Fruit fly (Drosophila melanogaster) whole organism, embryonic: Measurements from ENCODE around the gene CG7173.

Source experiments
- Atf6 ChIP-seq: fragments of 200-800 bp; sonication (Bioruptor generic); IDR thresholded peaks from 2 replicates; pipeline ENCODE4 v1.3.6; 2022; ENCODE audit warnings: missing biosample characterization, missing genetic modification characterization
- BtbVII ChIP-seq: fragments of 200-800 bp; sonication (Bioruptor generic); optimal IDR thresholded peaks from 3 replicates; lab custom pipeline; 2017; ENCODE audit warnings: missing biosample characterization, mild to moderate bottlenecking, missing genetic modification characterization
- CG10209 ChIP-seq: fragments of 200-800 bp; sonication (Bioruptor generic); optimal IDR thresholded peaks from 3 replicates; lab custom pipeline; 2017; ENCODE audit warnings: missing biosample characterization, mild to moderate bottlenecking, missing genetic modification characterization, missing genetic modification reagents
- CG10274 ChIP-seq: fragments of 200-800 bp; sonication (Bioruptor generic); optimal IDR thresholded peaks from 3 replicates; lab custom pipeline; 2017; ENCODE audit warnings: missing biosample characterization, mild to moderate bottlenecking, missing genetic modification characterization
- CG10462 ChIP-seq: fragments of 200-800 bp; sonication (Bioruptor generic); optimal IDR thresholded peaks from 2 replicates; lab custom pipeline; 2016; ENCODE audit warnings: missing biosample characterization, missing genetic modification characterization
- CG10654 ChIP-seq: fragments of 200-800 bp; sonication (Bioruptor generic); optimal IDR thresholded peaks from 2 replicates; lab custom pipeline; 2016; ENCODE audit warnings: missing biosample characterization, missing genetic modification characterization
- CG13123 ChIP-seq: fragments of 200-800 bp; sonication (Bioruptor generic); optimal IDR thresholded peaks from 2 replicates; lab custom pipeline; 2016; ENCODE audit warnings: missing biosample characterization, missing genetic modification characterization
- CG13296 ChIP-seq: fragments of 200-800 bp; sonication (Bioruptor generic); optimal IDR thresholded peaks from 3 replicates; lab custom pipeline; 2018; ENCODE audit warnings: missing biosample characterization, mild to moderate bottlenecking, missing genetic modification characterization
- CG15073 ChIP-seq: fragments of 200-800 bp; sonication (Bioruptor generic); optimal IDR thresholded peaks from 2 replicates; lab custom pipeline; 2016; ENCODE audit warnings: missing biosample characterization, missing genetic modification characterization
- CG15514 ChIP-seq: fragments of 200-800 bp; sonication (Bioruptor generic); optimal IDR thresholded peaks from 3 replicates; lab custom pipeline; 2017; ENCODE audit warnings: missing biosample characterization, missing genetic modification characterization, mild to moderate bottlenecking, moderate library complexity, missing genetic modification reagents
- CG18619 ChIP-seq: fragments of 200-800 bp; sonication (Bioruptor generic); optimal IDR thresholded peaks from 3 replicates; lab custom pipeline; 2017; ENCODE audit warnings: missing biosample characterization, mild to moderate bottlenecking, missing genetic modification characterization
- CG32767 ChIP-seq: fragments of 200-800 bp; sonication (Bioruptor generic); IDR thresholded peaks from 2 replicates; pipeline ENCODE4 v1.3.6; 2022; ENCODE audit warnings: missing biosample characterization, missing genetic modification characterization
- CG34376 ChIP-seq: fragments of 200-800 bp; sonication (Bioruptor generic); optimal IDR thresholded peaks from 2 replicates; lab custom pipeline; 2018; ENCODE audit warnings: missing biosample characterization, mild to moderate bottlenecking, missing genetic modification characterization
- CG4730 ChIP-seq: fragments of 200-800 bp; sonication (Bioruptor generic); IDR thresholded peaks from 2 replicates; pipeline ENCODE4 v1.3.6; 2022; ENCODE audit warnings: missing biosample characterization, missing genetic modification characterization
- CG6175 ChIP-seq: fragments of 200-800 bp; sonication (Bioruptor generic); IDR thresholded peaks from 3 replicates; pipeline ENCODE4 v1.3.6; 2022; ENCODE audit warnings: missing biosample characterization, missing genetic modification characterization
- CG6791 ChIP-seq: fragments of 200-800 bp; sonication (Bioruptor generic); IDR thresholded peaks from 3 replicates; pipeline ENCODE4 v1.3.6; 2022; ENCODE audit warnings: missing biosample characterization, missing genetic modification characterization; ENCODE audit not compliant: partially characterized antibody
- CG6813 ChIP-seq: fragments of 200-800 bp; sonication (Bioruptor generic); optimal IDR thresholded peaks from 2 replicates; lab custom pipeline; 2017; ENCODE audit warnings: missing biosample characterization, missing genetic modification characterization, mild to moderate bottlenecking, moderate library complexity, missing genetic modification reagents
- CG7271 ChIP-seq: fragments of 200-800 bp; sonication (Bioruptor generic); optimal IDR thresholded peaks from 2 replicates; lab custom pipeline; 2018; ENCODE audit warnings: missing biosample characterization, mild to moderate bottlenecking, missing genetic modification characterization, moderate library complexity
- CG7839 ChIP-seq: fragments of 200-800 bp; sonication (Bioruptor generic); optimal IDR thresholded peaks from 3 replicates; lab custom pipeline; 2018; ENCODE audit warnings: missing biosample characterization, mild to moderate bottlenecking, missing genetic modification characterization, moderate library complexity
- CG7963 ChIP-seq: fragments of 200-800 bp; sonication (Bioruptor generic); IDR thresholded peaks from 3 replicates; pipeline ENCODE4 v1.3.6; 2022; ENCODE audit warnings: missing biosample characterization, missing genetic modification characterization; ENCODE audit not compliant: partially characterized antibody
- CG9215 ChIP-seq: fragments of 200-800 bp; sonication (Bioruptor generic); IDR thresholded peaks from 2 replicates; pipeline ENCODE4 v1.3.6; 2022; ENCODE audit warnings: missing biosample characterization, missing genetic modification characterization
- CG9876 ChIP-seq: fragments of 200-800 bp; sonication (Bioruptor generic); optimal IDR thresholded peaks from 2 replicates; lab custom pipeline; 2016; ENCODE audit warnings: missing biosample characterization, missing genetic modification characterization
- CrebB ChIP-seq: fragments of 200-800 bp; sonication (Bioruptor generic); optimal IDR thresholded peaks from 3 replicates; lab custom pipeline; 2018; ENCODE audit warnings: missing biosample characterization, mild to moderate bottlenecking, missing genetic modification characterization
- D19A ChIP-seq: fragments of 200-800 bp; optimal IDR thresholded peaks from 3 replicates; lab custom pipeline; 2019; ENCODE audit warnings: missing biosample characterization, mild to moderate bottlenecking, missing genetic modification characterization, moderate library complexity
- Deaf1 ChIP-seq: fragments of 200-800 bp; optimal IDR thresholded peaks from 3 replicates; lab custom pipeline; 2019; ENCODE audit warnings: missing biosample characterization, mild to moderate bottlenecking, missing genetic modification characterization, moderate library complexity
- Dll ChIP-seq: fragments of 200-800 bp; sonication (Bioruptor generic); IDR thresholded peaks from 4 replicates; pipeline ENCODE4 v1.3.6; 2022; ENCODE audit warnings: missing biosample characterization, missing genetic modification characterization; ENCODE audit not compliant: partially characterized antibody
- E2f1 ChIP-seq: fragments of 200-800 bp; sonication (Bioruptor generic); IDR thresholded peaks from 2 replicates; pipeline ENCODE4 v1.3.6; 2022; ENCODE audit warnings: missing biosample characterization, missing genetic modification characterization
- HLH3B ChIP-seq: fragments of 200-800 bp; sonication (Bioruptor generic); IDR thresholded peaks from 2 replicates; pipeline ENCODE4 v1.3.6; 2022; ENCODE audit warnings: missing biosample characterization, missing genetic modification characterization
- Hsf ChIP-seq: fragments of 200-800 bp; sonication (Bioruptor generic); optimal IDR thresholded peaks from 3 replicates; lab custom pipeline; 2016; ENCODE audit warnings: missing biosample characterization, missing genetic modification characterization
- MESR4 ChIP-seq: fragments of 200-800 bp; sonication (Bioruptor generic); optimal IDR thresholded peaks from 2 replicates; lab custom pipeline; 2018; ENCODE audit warnings: missing biosample characterization, mild to moderate bottlenecking, missing genetic modification characterization, moderate library complexity
- Myb ChIP-seq: fragments of 200-800 bp; sonication (Bioruptor generic); optimal IDR thresholded peaks from 2 replicates; lab custom pipeline; 2016; ENCODE audit warnings: missing biosample characterization, missing genetic modification characterization
- Optix ChIP-seq: fragments of 200-800 bp; sonication (Bioruptor generic); IDR thresholded peaks from 3 replicates; pipeline ENCODE4 v1.3.6; 2022; ENCODE audit warnings: missing biosample characterization, missing genetic modification characterization
- Xrp1 ChIP-seq: fragments of 200-800 bp; sonication (Bioruptor generic); IDR thresholded peaks from 2 replicates; pipeline ENCODE4 v1.3.6; 2022; ENCODE audit warnings: missing biosample characterization, missing genetic modification characterization
- ash1 ChIP-seq: fragments of 200-800 bp; sonication (Bioruptor generic); optimal IDR thresholded peaks from 2 replicates; lab custom pipeline; 2018; ENCODE audit warnings: missing biosample characterization, mild to moderate bottlenecking, missing genetic modification characterization
- br ChIP-seq: fragments of >200 bp; optimal IDR thresholded peaks from 2 replicates; lab custom pipeline; 2017
- chif ChIP-seq, 2 experiments: fragments of 200-800 bp; sonication (Bioruptor generic); optimal IDR thresholded peaks; 3 replicates each; lab custom pipeline; 2016; ENCODE audit warnings: missing biosample characterization in 2 of 2, missing genetic modification characterization in 2 of 2
- ci ChIP-seq: fragments of 200-800 bp; sonication (Bioruptor generic); IDR thresholded peaks from 3 replicates; pipeline ENCODE4 v1.3.6; 2022; ENCODE audit warnings: missing biosample characterization, missing genetic modification characterization
- dati ChIP-seq: fragments of 200-800 bp; sonication (Bioruptor generic); IDR thresholded peaks from 2 replicates; pipeline ENCODE4 v1.3.6; 2022; ENCODE audit warnings: missing biosample characterization, missing genetic modification characterization
- dimm ChIP-seq: fragments of 200-800 bp; sonication (Bioruptor generic); IDR thresholded peaks from 2 replicates; pipeline ENCODE4 v1.3.6; 2022; ENCODE audit warnings: missing biosample characterization, missing genetic modification characterization
- esg ChIP-seq: fragments of 200-800 bp; sonication (Bioruptor generic); conservative IDR thresholded peaks from 2 replicates; pipeline ENCODE4 v1.3.6; 2022; ENCODE audit warnings: missing biosample characterization, missing genetic modification characterization
- eve ChIP-seq, 2 experiments: fragments of >200 bp; optimal IDR thresholded peaks; 2 replicates each; lab custom pipeline; 2017; ENCODE audit warnings: missing biosample characterization in 2 of 2, missing genetic modification characterization in 2 of 2
- knrl ChIP-seq: fragments of 200-800 bp; sonication (Bioruptor generic); IDR thresholded peaks from 3 replicates; pipeline ENCODE4 v1.3.6; 2022; ENCODE audit warnings: missing biosample characterization, missing genetic modification characterization; ENCODE audit not compliant: partially characterized antibody
- lbe ChIP-seq: fragments of 200-800 bp; sonication (Bioruptor generic); optimal IDR thresholded peaks from 2 replicates; lab custom pipeline; 2016; ENCODE audit warnings: missing biosample characterization, mild to moderate bottlenecking, missing genetic modification characterization
- maf-S ChIP-seq: fragments of 200-800 bp; sonication (Bioruptor generic); optimal IDR thresholded peaks from 2 replicates; lab custom pipeline; 2016; ENCODE audit warnings: missing biosample characterization, missing genetic modification characterization
- org-1 ChIP-seq: fragments of 200-800 bp; sonication (Bioruptor generic); optimal IDR thresholded peaks from 2 replicates; lab custom pipeline; 2017; ENCODE audit warnings: missing biosample characterization, missing genetic modification characterization
- pho ChIP-seq: fragments of 200-800 bp; sonication (Bioruptor generic); optimal IDR thresholded peaks from 2 replicates; lab custom pipeline; 2016; ENCODE audit warnings: missing biosample characterization, missing genetic modification characterization
- pros ChIP-seq: fragments of 200-800 bp; sonication (Bioruptor generic); optimal IDR thresholded peaks from 3 replicates; lab custom pipeline; 2019; ENCODE audit warnings: missing biosample characterization, mild to moderate bottlenecking, missing genetic modification characterization, moderate library complexity
- ro ChIP-seq: fragments of 200-800 bp; sonication (Bioruptor generic); IDR thresholded peaks from 2 replicates; pipeline ENCODE4 v1.3.6; 2022; ENCODE audit warnings: missing biosample characterization, missing genetic modification characterization
- sisA ChIP-seq: fragments of 200-800 bp; sonication (Bioruptor generic); IDR thresholded peaks from 2 replicates; pipeline ENCODE4 v1.3.6; 2022; ENCODE audit warnings: missing biosample characterization, missing genetic modification characterization
- sob ChIP-seq: fragments of 200-800 bp; sonication (Bioruptor generic); IDR thresholded peaks from 2 replicates; pipeline ENCODE4 v1.3.6; 2022; ENCODE audit warnings: missing biosample characterization, missing genetic modification characterization
- tin ChIP-seq: fragments of 200-800 bp; sonication (Bioruptor generic); optimal IDR thresholded peaks from 3 replicates; lab custom pipeline; 2016; ENCODE audit warnings: missing biosample characterization, missing genetic modification characterization
- tup ChIP-seq: fragments of 200-800 bp; sonication (Bioruptor generic); optimal IDR thresholded peaks from 2 replicates; lab custom pipeline; 2016; ENCODE audit warnings: missing biosample characterization, mild to moderate bottlenecking, missing genetic modification characterization, moderate library complexity
- wor ChIP-seq: fragments of 200-800 bp; sonication (Bioruptor generic); IDR thresholded peaks from 2 replicates; pipeline ENCODE4 v1.3.6; 2022; ENCODE audit warnings: missing biosample characterization, missing genetic modification characterization

Gene CG7173

dm6 chr3L:21536857-21537256, 21.2 kb downstream of the CG7173 start, which contains the start of gene Rpn10 (continued):
- TF ChIP-seq CG10209 (GFP tag; lab: Kevin White, UChicago): no peak
- TF ChIP-seq dimm (GFP tag; lab: Robert Waterston, UW): no peak
- no peak for TF ChIP-seq org-1 (GFP tag; lab: Kevin White, UChicago)
- TF ChIP-seq CG9215 (GFP tag; lab: Robert Waterston, UW): no peak
- TF ChIP-seq ro (GFP tag; lab: Robert Waterston, UW): no peak
- peak; percentile 82 for TF ChIP-seq Myb
- no peak for TF ChIP-seq BtbVII (GFP tag; lab: Kevin White, UChicago)
- no peak for TF ChIP-seq esg
- no peak for TF ChIP-seq CG6813 (GFP tag; lab: Kevin White, UChicago)
- peak; percentile 65; the same call in 1 of the 2 replicates for TF ChIP-seq sob (GFP tag; lab: Robert Waterston, UW)
- TF ChIP-seq CG6791 (GFP tag; lab: Robert Waterston, UW): peak; percentile 98
- no peak for TF ChIP-seq CG6175
- no peak for TF ChIP-seq eve (GFP tag; optimal IDR thresholded peaks at IDR 0.05; lab: Kevin White, UChicago)
- no peak for TF ChIP-seq Xrp1 (GFP tag; lab: Robert Waterston, UW)
- TF ChIP-seq dati (GFP tag; lab: Robert Waterston, UW): no peak
- TF ChIP-seq MESR4 (GFP tag; lab: Kevin White, UChicago): peak; percentile 76
- TF ChIP-seq CG4730 (GFP tag; lab: Robert Waterston, UW): no peak
- peak in 1 of 2 experiments; percentile 5 for TF ChIP-seq chif (GFP tag; optimal IDR thresholded peaks at IDR 0.05; lab: Kevin White, UChicago)
- TF ChIP-seq CG7963 (GFP tag; lab: Robert Waterston, UW): peak; percentile 93
- TF ChIP-seq CG15073 (GFP tag; lab: Kevin White, UChicago): no peak
- TF ChIP-seq Deaf1 (tag; lab: Kevin White, UChicago): no peak
- TF ChIP-seq E2f1 (GFP tag; lab: Robert Waterston, UW): no peak
- TF ChIP-seq ash1 (GFP tag; lab: Kevin White, UChicago): no peak
- TF ChIP-seq CG7839 (tag; lab: Kevin White, UChicago): no peak
- peak; percentile 80 for TF ChIP-seq CG15514 (GFP tag; lab: Kevin White, UChicago)
- peak; percentile 95 for TF ChIP-seq Dll (GFP tag; lab: Robert Waterston, UW)
- no peak for TF ChIP-seq CG7271 (tag; lab: Kevin White, UChicago)
- TF ChIP-seq Optix: no peak
- TF ChIP-seq pho (GFP tag; lab: Kevin White, UChicago): no peak
- peak; percentile 7 for TF ChIP-seq tin (GFP tag; lab: Kevin White, UChicago)
- peak; percentile 48 for TF ChIP-seq Hsf (GFP tag; lab: Kevin White, UChicago)
- TF ChIP-seq knrl (GFP tag; lab: Robert Waterston, UW): peak; percentile 98
- no peak for TF ChIP-seq CG10462 (GFP tag; lab: Kevin White, UChicago)
- no peak for TF ChIP-seq CG10274 (GFP tag; lab: Kevin White, UChicago)
- TF ChIP-seq CG34376 (GFP tag; lab: Kevin White, UChicago): no peak
- TF ChIP-seq CrebB (tag; lab: Kevin White, UChicago): no peak
- TF ChIP-seq CG18619: no peak
- TF ChIP-seq br (lab: Kevin White, UChicago): no peak
- TF ChIP-seq tup (GFP tag; lab: Kevin White, UChicago): no peak
- TF ChIP-seq CG13123 (GFP tag; lab: Kevin White, UChicago): no peak
- peak; percentile 17 for TF ChIP-seq maf-S (GFP tag; lab: Kevin White, UChicago)
- no peak for TF ChIP-seq CG9876 (GFP tag; lab: Kevin White, UChicago)
- no peak for TF ChIP-seq lbe
- no peak for TF ChIP-seq wor (GFP tag; lab: Robert Waterston, UW)
- peak; percentile 11 for TF ChIP-seq CG10654 (GFP tag; lab: Kevin White, UChicago)
- no peak for TF ChIP-seq sisA (GFP tag; lab: Robert Waterston, UW)
- TF ChIP-seq pros (GFP tag; lab: Kevin White, UChicago): no peak
- no peak for TF ChIP-seq Atf6 (GFP tag; lab: Robert Waterston, UW)
- no peak for TF ChIP-seq CG13296 (GFP tag; lab: Kevin White, UChicago)
- TF ChIP-seq D19A (tag; lab: Kevin White, UChicago): peak; percentile 43
- no peak for TF ChIP-seq ci (GFP tag; lab: Robert Waterston, UW)
- no peak for TF ChIP-seq CG32767 (GFP tag; lab: Robert Waterston, UW)
- no peak for TF ChIP-seq HLH3B (GFP tag; lab: Robert Waterston, UW)
